Worm (Caenorhabditis elegans): ENCODE results near the gene glb-27.

ce11 chrII:8529176-8529698, 26.8 kb downstream of the glb-27 start:
- TF ChIP-seq swsn-7 (tag; optimal IDR thresholded peaks at IDR 0.05) = no peak
- TF ChIP-seq ces-1 (GFP tag; optimal IDR thresholded peaks at IDR 0.05) = no peak
